Worm (Caenorhabditis elegans): Measurements from ENCODE around the gene irld-2.

DNA sequence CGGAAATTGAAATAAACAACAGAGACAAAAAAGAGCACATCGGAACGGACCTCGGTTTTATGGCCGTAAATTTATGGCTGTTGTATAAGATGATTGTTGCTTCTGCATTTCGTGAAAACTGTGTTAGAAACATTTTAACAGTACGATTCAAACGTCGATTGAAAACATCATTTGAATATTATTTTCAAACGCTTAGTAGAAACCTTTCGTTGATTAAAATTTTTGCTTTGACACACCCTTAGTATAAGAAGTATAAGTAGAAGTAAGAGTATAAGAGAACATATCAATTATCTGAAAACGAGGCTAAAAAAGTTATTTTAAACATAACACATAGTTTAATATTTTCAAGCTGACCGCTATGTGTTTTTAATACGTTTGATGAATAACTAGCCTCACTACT lies 10.1 kb downstream of the irld-2 start:
- no peak for TF ChIP-seq ztf-11 (tag; optimal IDR thresholded peaks at IDR 0.05)
- no peak for TF ChIP-seq unc-62 (GFP tag; optimal IDR thresholded peaks at IDR 0.05)
- no peak for TF ChIP-seq nhr-12 (tag; optimal IDR thresholded peaks at IDR 0.05)
- no peak for TF ChIP-seq lsy-2 (tag; optimal IDR thresholded peaks at IDR 0.05)
- TF ChIP-seq nhr-76 (tag; optimal IDR thresholded peaks at IDR 0.05) = no peak
- TF ChIP-seq nhr-237 (tag; optimal IDR thresholded peaks at IDR 0.05) = no peak
- TF ChIP-seq pha-4 (tag; optimal IDR thresholded peaks at IDR 0.05) = no peak
- TF ChIP-seq elt-3 (tag; optimal IDR thresholded peaks at IDR 0.05) = no peak
